Worm (Caenorhabditis elegans): ENCODE data around the gene F19G12.4.

F19G12.4 gene

DNA sequence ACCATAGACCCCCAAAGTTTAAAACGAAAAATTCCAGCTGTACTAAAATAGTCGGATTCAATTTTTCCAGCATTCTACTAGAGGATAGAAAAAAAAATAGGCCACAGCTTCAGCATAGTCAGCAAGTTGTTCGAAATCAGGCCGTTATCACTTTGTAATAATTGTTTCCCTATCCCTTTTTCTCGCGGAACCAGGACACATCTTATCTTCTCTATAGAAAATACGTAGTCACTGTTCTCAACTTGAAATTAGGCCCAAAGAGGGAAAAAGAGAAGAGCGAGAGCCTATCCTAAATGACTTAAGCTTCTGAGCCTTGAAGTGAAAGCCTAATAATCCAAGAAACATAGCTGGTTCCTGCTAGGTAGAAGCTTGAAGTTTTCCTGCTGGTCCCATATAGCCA lies 28.6 kb downstream of the F19G12.4 start:
- TF ChIP-seq unc-55 (GFP tag; optimal IDR thresholded peaks at IDR 0.05) (no peak), ama-1 (optimal IDR thresholded peaks at IDR 0.05) (peak; percentile 2)

ce11 chrX:1446593-1447141 lies 29.6 kb downstream of the F19G12.4 start, which contains the start of gene zfp-3:
TSS of gene zfp-3 (minus strand) at chrX:1446643.
- TF ChIP-seq ceh-14 (tag; optimal IDR thresholded peaks at IDR 0.05) (peak; percentile 64), ahr-1 (tag; optimal IDR thresholded peaks at IDR 0.05) (no peak), ceh-18 (tag; optimal IDR thresholded peaks at IDR 0.05) (peak; percentile 92), dmd-4 (tag; optimal IDR thresholded peaks at IDR 0.05; ENCODE audit: borderline replicate concordance) (peak; percentile 40), hlh-6 (tag; optimal IDR thresholded peaks at IDR 0.05) (no peak), eyg-1 (tag; optimal IDR thresholded peaks at IDR 0.05) (no peak), mec-3 (tag; optimal IDR thresholded peaks at IDR 0.05; ENCODE audit: borderline replicate concordance) (no peak), zip-5 (tag; optimal IDR thresholded peaks at IDR 0.05) (no peak), hlh-30 (tag; optimal IDR thresholded peaks at IDR 0.05; ENCODE audit: insufficient read depth) (peak; percentile 98), fax-1 (tag; optimal IDR thresholded peaks at IDR 0.05) (no peak), che-1 (tag; optimal IDR thresholded peaks at IDR 0.05) (no peak), lim-6 (tag; optimal IDR thresholded peaks at IDR 0.05) (peak; percentile 29), ceh-48 (tag; optimal IDR thresholded peaks at IDR 0.05) (peak; percentile 83), pha-4 (tag; optimal IDR thresholded peaks at IDR 0.05) (no peak), madf-2 (tag; optimal IDR thresholded peaks at IDR 0.05) (peak; percentile 8), nhr-232 (tag; optimal IDR thresholded peaks at IDR 0.05) (peak; percentile 25), unc-86 (tag; optimal IDR thresholded peaks at IDR 0.05) (peak; percentile 25), lin-11 (tag; optimal IDR thresholded peaks at IDR 0.05) (no peak), ceh-22 (tag; optimal IDR thresholded peaks at IDR 0.05) (no peak), ceh-9 (tag; optimal IDR thresholded peaks at IDR 0.05) (no peak), gmeb-2 (tag; optimal IDR thresholded peaks at IDR 0.05) (no peak), nfya-1 (tag; optimal IDR thresholded peaks at IDR 0.05) (peak; percentile 95), unc-55 (GFP tag; optimal IDR thresholded peaks at IDR 0.05) (peak; percentile 67), ref-2 (tag; optimal IDR thresholded peaks at IDR 0.05) (peak; percentile 86), pax-1 (tag; optimal IDR thresholded peaks at IDR 0.05) (peak; percentile 53), C08G9.2 (tag; optimal IDR thresholded peaks at IDR 0.05) (peak; percentile 38), pag-3 (tag; optimal IDR thresholded peaks at IDR 0.05; ENCODE audit: borderline replicate concordance) (no peak), Y22D7AL.16 (tag; optimal IDR thresholded peaks at IDR 0.05) (no peak), sox-2 (GFP tag; IDR thresholded peaks at IDR 0.05) (no peak), ceh-30 (tag; optimal IDR thresholded peaks at IDR 0.05) (peak; percentile 54), T23F11.4 (GFP tag; optimal IDR thresholded peaks at IDR 0.05) (no peak), fkh-6 (tag; optimal IDR thresholded peaks at IDR 0.05) (no peak), ceh-24 (tag; optimal IDR thresholded peaks at IDR 0.05) (no peak), pqm-1 (tag; optimal IDR thresholded peaks at IDR 0.05) (peak; percentile 67), hlh-8 (tag; optimal IDR thresholded peaks at IDR 0.05) (peak; percentile 32), C38D4.7 (GFP tag; optimal IDR thresholded peaks at IDR 0.05) (no peak), tbx-7 (tag; optimal IDR thresholded peaks at IDR 0.05) (no peak), sdc-2 (tag; optimal IDR thresholded peaks at IDR 0.05) (peak; percentile 92), dve-1 (tag; optimal IDR thresholded peaks at IDR 0.05) (peak; percentile 91), fkh-10 (GFP tag; optimal IDR thresholded peaks at IDR 0.05) (no peak), F13H6.1 (tag; optimal IDR thresholded peaks at IDR 0.05) (peak; percentile 82), elt-2 (tag; optimal IDR thresholded peaks at IDR 0.05) (peak; percentile 3), pha-2 (tag; optimal IDR thresholded peaks at IDR 0.05) (peak; percentile 31), tbx-2 (tag; optimal IDR thresholded peaks at IDR 0.05) (peak; percentile 79), ttx-3 (tag; optimal IDR thresholded peaks at IDR 0.05) (no peak), syd-9 (tag; optimal IDR thresholded peaks at IDR 0.05) (peak; percentile 42), pat-9 (tag; optimal IDR thresholded peaks at IDR 0.05) (no peak), rnt-1 (tag; optimal IDR thresholded peaks at IDR 0.05) (peak; percentile 67), ztf-16 (tag; optimal IDR thresholded peaks at IDR 0.05) (no peak), hlh-15 (tag; optimal IDR thresholded peaks at IDR 0.05) (no peak), odd-2 (tag; optimal IDR thresholded peaks at IDR 0.05) (no peak)
